Worm (Caenorhabditis elegans): ENCODE results near the gene C04E6.8.

The C04E6.8 gene

DNA sequence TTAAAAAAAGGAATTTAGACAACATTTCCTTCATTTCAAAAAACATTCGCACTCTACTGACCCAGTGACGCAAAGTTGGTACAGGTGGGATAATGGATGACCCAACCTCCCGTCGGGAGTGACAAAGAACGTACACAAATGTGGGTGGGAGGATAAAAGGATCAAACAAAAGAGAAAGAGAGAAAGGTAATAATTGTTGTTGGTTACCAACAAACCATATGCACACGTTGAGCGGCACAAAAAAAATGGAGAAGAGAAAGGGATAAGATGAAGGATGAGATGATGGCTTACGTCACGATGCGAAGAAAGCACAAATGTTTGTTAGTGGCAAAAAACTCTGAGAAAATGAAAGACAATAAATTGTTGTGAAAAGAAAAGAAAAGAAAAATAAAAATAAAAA lies 32.0 kb downstream of the C04E6.8 start (continued):
- TF ChIP-seq ama-1 (optimal IDR thresholded peaks at IDR 0.05) (no peak), ceh-8 (GFP tag; optimal IDR thresholded peaks at IDR 0.05) (no peak), lin-14 (GFP tag; optimal IDR thresholded peaks at IDR 0.05) (peak; percentile 68), nhr-28 (tag; optimal IDR thresholded peaks at IDR 0.05) (no peak), pag-3 (tag; optimal IDR thresholded peaks at IDR 0.05; ENCODE audit: borderline replicate concordance, insufficient read depth) (no peak), fkh-4 (tag; optimal IDR thresholded peaks at IDR 0.05; ENCODE audit: borderline replicate concordance) (no peak), hlh-17 (GFP tag; optimal IDR thresholded peaks at IDR 0.05; ENCODE audit: borderline replicate concordance) (no peak), hlh-4 (tag; optimal IDR thresholded peaks at IDR 0.05) (no peak), ceh-90 (tag; optimal IDR thresholded peaks at IDR 0.05) (no peak), jun-1 (tag; optimal IDR thresholded peaks at IDR 0.05) (no peak), lin-15B (tag; optimal IDR thresholded peaks at IDR 0.05) (no peak), nhr-84 (tag; optimal IDR thresholded peaks at IDR 0.05) (no peak), zip-4 (GFP tag; optimal IDR thresholded peaks at IDR 0.05) (no peak), unc-30 (tag; optimal IDR thresholded peaks at IDR 0.05) (no peak), dpl-1 (GFP tag; optimal IDR thresholded peaks at IDR 0.05) (no peak), elt-3 (tag; optimal IDR thresholded peaks at IDR 0.05) (no peak), grh-1 (GFP tag; IDR thresholded peaks at IDR 0.05) (no peak), sup-37 (GFP tag; optimal IDR thresholded peaks at IDR 0.05) (no peak), mdl-1 (tag; optimal IDR thresholded peaks at IDR 0.05) (no peak), egl-13 (tag; optimal IDR thresholded peaks at IDR 0.05) (no peak), lin-13 (GFP tag; optimal IDR thresholded peaks at IDR 0.05) (no peak), skn-1 (tag; optimal IDR thresholded peaks at IDR 0.05) (no peak), swsn-7 (tag; optimal IDR thresholded peaks at IDR 0.05) (no peak), unc-98 (GFP tag; IDR thresholded peaks at IDR 0.05) (no peak), vab-15 (tag; optimal IDR thresholded peaks at IDR 0.05) (no peak), Y116A8C.19 (tag; optimal IDR thresholded peaks at IDR 0.05; ENCODE audit: borderline replicate concordance) (no peak), sox-4 (tag; optimal IDR thresholded peaks at IDR 0.05) (no peak), elt-2 (tag; optimal IDR thresholded peaks at IDR 0.05) (no peak), tbx-2 (tag; optimal IDR thresholded peaks at IDR 0.05) (peak; percentile 24), hpl-2 (GFP tag; optimal IDR thresholded peaks at IDR 0.05) (no peak), ces-1 (GFP tag; optimal IDR thresholded peaks at IDR 0.05) (no peak), unc-62 (GFP tag; optimal IDR thresholded peaks at IDR 0.05) (no peak), irx-1 (tag; optimal IDR thresholded peaks at IDR 0.05) (no peak), nhr-90 (tag; optimal IDR thresholded peaks at IDR 0.05; ENCODE audit: poor library complexity) (no peak), alr-1 (tag; optimal IDR thresholded peaks at IDR 0.05; ENCODE audit: borderline replicate concordance) (no peak), efl-3 (GFP tag; optimal IDR thresholded peaks at IDR 0.05) (no peak), zag-1 (tag; optimal IDR thresholded peaks at IDR 0.05) (no peak), lsy-2 (tag; optimal IDR thresholded peaks at IDR 0.05) (peak in 1 of 2 experiments; percentile 42)

DNA sequence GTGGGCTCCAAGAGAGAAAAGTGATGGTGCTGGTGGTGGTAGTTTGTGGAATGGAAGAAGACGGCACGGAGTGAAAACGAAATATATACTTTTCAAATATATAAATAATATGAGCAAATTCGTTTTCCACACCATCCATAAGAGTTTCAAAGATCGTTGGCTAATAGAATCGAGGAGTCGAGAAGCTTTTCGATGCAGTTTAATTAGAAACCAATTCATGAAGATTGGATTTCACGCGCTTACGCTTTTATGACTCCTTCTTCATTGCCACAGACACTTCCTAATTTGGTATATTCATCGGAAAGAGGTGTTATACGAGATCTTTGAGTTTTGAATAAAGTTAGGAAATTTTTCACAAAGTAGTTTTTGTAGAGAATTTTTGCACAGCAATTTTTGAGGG lies 33.0 kb downstream of the C04E6.8 start:
- peak; percentile 67 for TF ChIP-seq dsc-1 (tag; optimal IDR thresholded peaks at IDR 0.05)
- peak; percentile 6 for TF ChIP-seq nhr-47 (tag; optimal IDR thresholded peaks at IDR 0.05)
- TF ChIP-seq C04F5.9 (tag; optimal IDR thresholded peaks at IDR 0.05), result no peak
- TF ChIP-seq lin-14 (GFP tag; optimal IDR thresholded peaks at IDR 0.05), result peak; percentile 27
- no peak for TF ChIP-seq rnt-1 (tag; optimal IDR thresholded peaks at IDR 0.05)
- TF ChIP-seq mab-9 (GFP tag; IDR thresholded peaks at IDR 0.05), result no peak
